Fruit fly (Drosophila melanogaster): ENCODE data around the gene CG13639.

Gene CG13639

dm6 chr3R:24875939-24876842 lies 16.0 kb upstream of the CG13639 start, which contains the start of gene CG3744 (continued):
- TF ChIP-seq dimm (GFP tag; IDR thresholded peaks at IDR 0.05), result peak; percentile 87
- TF ChIP-seq dysf (GFP tag; IDR thresholded peaks at IDR 0.05), result peak; percentile 94
- TF ChIP-seq CG3065 (GFP tag; optimal IDR thresholded peaks at IDR 0.05), result peak; percentile 76
- TF ChIP-seq CG34422 (GFP tag; IDR thresholded peaks at IDR 0.05), result peak; percentile 94
- TF ChIP-seq gro (GFP tag; optimal IDR thresholded peaks at IDR 0.05), result peak; percentile 57
- peak; percentile 48 for TF ChIP-seq Bteb2 (GFP tag; optimal IDR thresholded peaks at IDR 0.05)
- TF ChIP-seq scrt (GFP tag; optimal IDR thresholded peaks at IDR 0.05), result no peak
- peak; percentile 75 for TF ChIP-seq Ravus (GFP tag; IDR thresholded peaks at IDR 0.05)
- peak; percentile 76 for TF ChIP-seq salm (tag; optimal IDR thresholded peaks at IDR 0.05)
- peak; percentile 58 for TF ChIP-seq pho (GFP tag; optimal IDR thresholded peaks at IDR 0.05)
- TF ChIP-seq danr (GFP tag; IDR thresholded peaks at IDR 0.05), result peak; percentile 73
- TF ChIP-seq Gsc (GFP tag; IDR thresholded peaks at IDR 0.05), result peak; percentile 65
- TF ChIP-seq tio (GFP tag; optimal IDR thresholded peaks at IDR 0.05), result no peak
- TF ChIP-seq CG12942 (GFP tag; optimal IDR thresholded peaks at IDR 0.05), result peak; percentile 87
- TF ChIP-seq aop (GFP tag; IDR thresholded peaks at IDR 0.05), result peak; percentile 90; the same call in 1 of the 2 replicates
- TF ChIP-seq Stat92E (GFP tag; optimal IDR thresholded peaks at IDR 0.05), result no peak
- peak; percentile 76 for TF ChIP-seq gt (GFP tag; IDR thresholded peaks at IDR 0.05)
- peak; percentile 93 for TF ChIP-seq CG17328 (GFP tag; IDR thresholded peaks at IDR 0.05)
- TF ChIP-seq HLH54F (GFP tag; optimal IDR thresholded peaks at IDR 0.05), result peak; percentile 82
- TF ChIP-seq sim (GFP tag; IDR thresholded peaks at IDR 0.05), result peak; percentile 49; the same call in 1 of the 2 replicates
- TF ChIP-seq E2f1 (GFP tag; IDR thresholded peaks at IDR 0.05), result peak; percentile 88
- peak; percentile 93 for TF ChIP-seq chm (GFP tag; IDR thresholded peaks at IDR 0.05)
- TF ChIP-seq Awh (GFP tag; IDR thresholded peaks at IDR 0.05), result peak; percentile 84
- TF ChIP-seq vnd (GFP tag; IDR thresholded peaks at IDR 0.05; ENCODE audit: partially characterized antibody), result peak; percentile 94
- peak; percentile 96 for TF ChIP-seq Doc3 (GFP tag; IDR thresholded peaks at IDR 0.05; ENCODE audit: partially characterized antibody)
- TF ChIP-seq CG16815 (GFP tag; optimal IDR thresholded peaks at IDR 0.05), result peak; percentile 86
- peak; percentile 77 for TF ChIP-seq BtbVII (GFP tag; optimal IDR thresholded peaks at IDR 0.05)
- peak; percentile 82 for TF ChIP-seq CG5245 (GFP tag; optimal IDR thresholded peaks at IDR 0.05)
- TF ChIP-seq CG14860 (GFP tag; IDR thresholded peaks at IDR 0.05; ENCODE audit: partially characterized antibody), result peak; percentile 89
- peak; percentile 81; the same call in 2 of the 3 replicates for TF ChIP-seq jigr1 (GFP tag; IDR thresholded peaks at IDR 0.05)
- peak; percentile 50 for TF ChIP-seq YL-1 (GFP tag; optimal IDR thresholded peaks at IDR 0.05)
- peak; percentile 44; the same call in 1 of the 2 replicates for TF ChIP-seq crol (GFP tag; IDR thresholded peaks at IDR 0.05)
- TF ChIP-seq Mrtf (GFP tag; IDR thresholded peaks at IDR 0.05), result peak; percentile 94
- TF ChIP-seq CG14050 (GFP tag; IDR thresholded peaks at IDR 0.05), result peak; percentile 86
- peak; percentile 94 for TF ChIP-seq al (GFP tag; IDR thresholded peaks at IDR 0.05)
- TF ChIP-seq CG8765 (GFP tag; IDR thresholded peaks at IDR 0.05), result peak; percentile 92
- peak; percentile 80 for TF ChIP-seq CG17385 (GFP tag; optimal IDR thresholded peaks at IDR 0.05)
- TF ChIP-seq hkb (optimal IDR thresholded peaks at IDR 0.05), result no peak
- peak; percentile 89 for TF ChIP-seq hkb (GFP tag; IDR thresholded peaks at IDR 0.05)
- peak; percentile 92 for TF ChIP-seq Sry-δ (GFP tag; optimal IDR thresholded peaks at IDR 0.05)
- peak; percentile 90 for TF ChIP-seq Rx (GFP tag; IDR thresholded peaks at IDR 0.05)
- peak; percentile 85 for TF ChIP-seq slou (GFP tag; optimal IDR thresholded peaks at IDR 0.05)
- TF ChIP-seq hbn (GFP tag; IDR thresholded peaks at IDR 0.05; ENCODE audit: partially characterized antibody), result peak; percentile 97
- no peak for TF ChIP-seq hth (optimal IDR thresholded peaks at IDR 0.05)
- peak; percentile 93 for TF ChIP-seq tgo (GFP tag; IDR thresholded peaks at IDR 0.05)
- peak; percentile 75 for TF ChIP-seq bab2 (GFP tag; optimal IDR thresholded peaks at IDR 0.05)
- TF ChIP-seq fu2 (GFP tag; optimal IDR thresholded peaks at IDR 0.05), result peak; percentile 78
- peak; percentile 88 for TF ChIP-seq CG13123 (GFP tag; optimal IDR thresholded peaks at IDR 0.05)
- peak; percentile 96 for TF ChIP-seq knrl (GFP tag; IDR thresholded peaks at IDR 0.05; ENCODE audit: partially characterized antibody)
- peak; percentile 6 for TF ChIP-seq emc (GFP tag; optimal IDR thresholded peaks at IDR 0.05)
